Worm (Caenorhabditis elegans) whole organism, young adult: ENCODE data around the gene clec-205.

Experiments
- B0019.2 ChIP-seq: fragments of 200-800 bp; sonication (Bioruptor generic); conservative IDR thresholded peaks from 2 replicates; pipeline ENCODE4 v1.3.6; 2022; ENCODE audit warnings: missing genetic modification reagents, missing genetic modification characterization, missing compliant biosample characterization
- B0336.3 ChIP-seq: fragments of 200-800 bp; sonication (Bioruptor generic); IDR thresholded peaks from 2 replicates; pipeline ENCODE4 v1.3.6; 2022; ENCODE audit warnings: missing genetic modification characterization, missing compliant biosample characterization
- D2030.7 ChIP-seq: fragments of 200-800 bp; sonication (Bioruptor generic); IDR thresholded peaks from 2 replicates; pipeline ENCODE4 v1.3.6; 2022; ENCODE audit warnings: missing genetic modification reagents, missing genetic modification characterization, missing compliant biosample characterization
- F33H1.4 ChIP-seq: fragments of 200-800 bp; sonication (Bioruptor generic); IDR thresholded peaks from 2 replicates; pipeline ENCODE4 v1.3.6; 2022; ENCODE audit warnings: missing genetic modification reagents, missing genetic modification characterization, missing compliant biosample characterization
- F52B5.7 ChIP-seq: sonication (generic microtip); optimal IDR thresholded peaks from 2 replicates; lab custom pipeline; 2016; ENCODE audit warnings: mild to moderate bottlenecking, missing genetic modification characterization, missing compliant biosample characterization
- T07F8.4 ChIP-seq: sonication (generic microtip); optimal IDR thresholded peaks from 2 replicates; lab custom pipeline; 2016; ENCODE audit warnings: mild to moderate bottlenecking, missing genetic modification characterization, moderate library complexity, missing compliant biosample characterization
- Y53G8AR.9 ChIP-seq: fragments of 200-800 bp; sonication (Bioruptor generic); conservative IDR thresholded peaks from 2 replicates; pipeline ENCODE4 v1.3.6; 2022; ENCODE audit warnings: missing genetic modification reagents, missing genetic modification characterization, missing compliant biosample characterization
- Y79H2A.3 ChIP-seq: fragments of 200-800 bp; sonication (Bioruptor generic); conservative IDR thresholded peaks from 2 replicates; pipeline ENCODE4 v1.3.6; 2022; ENCODE audit warnings: missing genetic modification reagents, missing genetic modification characterization, missing compliant biosample characterization
- ama-1 ChIP-seq, 3 experiments: fragments of 150-350 bp in 1 of 3; sonication (generic microtip) in 2 of 3; optimal IDR thresholded peaks; 2 replicates each; lab custom pipeline; 2014 to 2018; ENCODE audit warnings: missing biosample characterization in 2 of 3, missing genetic modification characterization in 2 of 3, missing genetic modification reagents in 2 of 3
- ccch-3 ChIP-seq: fragments of 200-800 bp; sonication (Bioruptor generic); optimal IDR thresholded peaks from 2 replicates; lab custom pipeline; 2018; ENCODE audit warnings: mild to moderate bottlenecking, missing genetic modification characterization, missing compliant biosample characterization
- cebp-1 ChIP-seq, 2 experiments: fragments of 200-800 bp in 1 of 2; sonication (Bioruptor generic) in 1 of 2; sonication (generic microtip) in 1 of 2; IDR thresholded peaks in 1 of 2; optimal IDR thresholded peaks in 1 of 2; 2 replicates each; pipeline versions ENCODE4 v1.3.6 to Lab custom; 2017 to 2022; ENCODE audit warnings: missing compliant biosample characterization in 2 of 2, missing genetic modification characterization in 2 of 2, mild to moderate bottlenecking in 1 of 2, missing genetic modification reagents in 1 of 2, moderate library complexity in 1 of 2
- ceh-40 ChIP-seq: fragments of 200-800 bp; sonication (Bioruptor generic); IDR thresholded peaks from 2 replicates; pipeline ENCODE4 v1.3.6; 2022; ENCODE audit warnings: missing genetic modification characterization, missing compliant biosample characterization
- ceh-79 ChIP-seq: sonication (generic microtip); optimal IDR thresholded peaks from 2 replicates; lab custom pipeline; 2017; ENCODE audit warnings: mild to moderate bottlenecking, missing genetic modification characterization, missing compliant biosample characterization
- dox-1 ChIP-seq: fragments of 200-800 bp; sonication (Bioruptor generic); IDR thresholded peaks from 2 replicates; pipeline ENCODE4 v1.3.6; 2022; ENCODE audit warnings: missing genetic modification reagents, missing genetic modification characterization, missing compliant biosample characterization
- dpff-1 ChIP-seq: sonication (generic microtip); optimal IDR thresholded peaks from 2 replicates; lab custom pipeline; 2017; ENCODE audit warnings: mild to moderate bottlenecking, missing genetic modification characterization, missing compliant biosample characterization
- egl-18 ChIP-seq: fragments of 200-800 bp; sonication (Bioruptor generic); IDR thresholded peaks from 2 replicates; pipeline ENCODE4 v1.3.6; 2022; ENCODE audit warnings: missing genetic modification reagents, missing genetic modification characterization, missing compliant biosample characterization
- egrh-3 ChIP-seq: fragments of 200-800 bp; sonication (Bioruptor generic); IDR thresholded peaks from 2 replicates; pipeline ENCODE4 v1.3.6; 2022; ENCODE audit warnings: missing genetic modification reagents, missing genetic modification characterization, missing compliant biosample characterization
- ekl-4 ChIP-seq: fragments of 200-800 bp; sonication (Bioruptor generic); IDR thresholded peaks from 2 replicates; pipeline ENCODE4 v1.3.6; 2022; ENCODE audit warnings: missing genetic modification reagents, missing genetic modification characterization, missing compliant biosample characterization
- him-1 ChIP-seq: sonication (generic microtip); optimal IDR thresholded peaks from 2 replicates; lab custom pipeline; 2016; ENCODE audit warnings: missing genotype, missing genetic modification reagents, missing genetic modification characterization, missing compliant biosample characterization
- hsf-1 ChIP-seq: fragments of 200-800 bp; sonication (Bioruptor generic); IDR thresholded peaks from 2 replicates; pipeline ENCODE4 v1.3.6; 2022; ENCODE audit warnings: missing genetic modification reagents, missing genetic modification characterization, missing compliant biosample characterization
- lin-26 ChIP-seq: fragments of 200-800 bp; sonication (Bioruptor generic); IDR thresholded peaks from 2 replicates; pipeline ENCODE4 v1.3.6; 2022; ENCODE audit warnings: missing genetic modification reagents, missing genetic modification characterization, missing compliant biosample characterization
- lin-35 ChIP-seq, 3 experiments: fragments of 150-350 bp in 2 of 3; sonication (generic microtip) in 1 of 3; optimal IDR thresholded peaks; 2 replicates each; lab custom pipeline; 2014 to 2018; ENCODE audit warnings: missing biosample characterization in 3 of 3, missing genetic modification characterization in 3 of 3, missing genetic modification reagents in 3 of 3
- lin-54 ChIP-seq: fragments of 200-800 bp; sonication (Bioruptor generic); optimal IDR thresholded peaks from 2 replicates; lab custom pipeline; 2018; ENCODE audit warnings: mild to moderate bottlenecking, missing genetic modification characterization, missing compliant biosample characterization
- lir-1 ChIP-seq: fragments of 200-800 bp; sonication (Bioruptor generic); conservative IDR thresholded peaks from 2 replicates; pipeline ENCODE4 v1.3.6; 2022; ENCODE audit warnings: missing genetic modification reagents, missing genetic modification characterization, missing compliant biosample characterization
- madf-6 ChIP-seq: fragments of 200-800 bp; sonication (Bioruptor generic); IDR thresholded peaks from 2 replicates; pipeline ENCODE4 v1.3.6; 2022; ENCODE audit warnings: missing genetic modification reagents, missing genetic modification characterization, missing compliant biosample characterization
- mel-28 ChIP-seq: sonication (generic microtip); optimal IDR thresholded peaks from 2 replicates; lab custom pipeline; 2016; ENCODE audit warnings: borderline replicate concordance, mild to moderate bottlenecking, missing genetic modification characterization, missing compliant biosample characterization
- mes-4 ChIP-seq: sonication (generic microtip); optimal IDR thresholded peaks from 2 replicates; lab custom pipeline; 2016; ENCODE audit warnings: missing genotype, missing genetic modification characterization, missing compliant biosample characterization
- nfya-1 ChIP-seq: sonication (generic microtip); optimal IDR thresholded peaks from 2 replicates; lab custom pipeline; 2017; ENCODE audit warnings: antibody characterized with exemption, missing compliant biosample characterization, missing genetic modification characterization, borderline replicate concordance; ENCODE audit not compliant: insufficient read depth
- nfyb-1 ChIP-seq: fragments of 200-800 bp; sonication (Bioruptor generic); IDR thresholded peaks from 2 replicates; pipeline ENCODE4 v1.3.6; 2022; ENCODE audit warnings: missing genetic modification reagents, missing genetic modification characterization, missing compliant biosample characterization
- pha-4 ChIP-seq: fragments of 150-350 bp; sonication (generic microtip); optimal IDR thresholded peaks from 2 replicates; lab custom pipeline; 2014; ENCODE audit warnings: missing biosample characterization, missing genetic modification reagents, missing genetic modification characterization
- sdz-38 ChIP-seq: sonication (generic microtip); optimal IDR thresholded peaks from 2 replicates; lab custom pipeline; 2016; ENCODE audit warnings: missing genotype, missing genetic modification characterization, missing compliant biosample characterization
- tbp1 ChIP-seq: fragments of 200-800 bp; sonication (Bioruptor generic); optimal IDR thresholded peaks from 2 replicates; lab custom pipeline; 2018; ENCODE audit warnings: mild to moderate bottlenecking, missing genetic modification characterization, missing compliant biosample characterization
- ztf-18 ChIP-seq: sonication (generic microtip); optimal IDR thresholded peaks from 2 replicates; lab custom pipeline; 2016; ENCODE audit warnings: missing genotype, mild to moderate bottlenecking, missing genetic modification characterization, missing compliant biosample characterization
- ztf-22 ChIP-seq: fragments of 200-800 bp; sonication (Bioruptor generic); optimal IDR thresholded peaks from 2 replicates; lab custom pipeline; 2018; ENCODE audit warnings: mild to moderate bottlenecking, missing genetic modification characterization, moderate library complexity, missing compliant biosample characterization

Gene clec-205

ce11 chrV:1779994-1780393 is 19.3 kb downstream of the clec-205 start:
- TF ChIP-seq nfyb-1 (GFP tag; lab: Robert Waterston, UW) (peak; percentile 58; the same call in 1 of the 2 replicates), F52B5.7 (no peak)
- TF ChIP-seq, all 124 proteins: peak for 1

DNA sequence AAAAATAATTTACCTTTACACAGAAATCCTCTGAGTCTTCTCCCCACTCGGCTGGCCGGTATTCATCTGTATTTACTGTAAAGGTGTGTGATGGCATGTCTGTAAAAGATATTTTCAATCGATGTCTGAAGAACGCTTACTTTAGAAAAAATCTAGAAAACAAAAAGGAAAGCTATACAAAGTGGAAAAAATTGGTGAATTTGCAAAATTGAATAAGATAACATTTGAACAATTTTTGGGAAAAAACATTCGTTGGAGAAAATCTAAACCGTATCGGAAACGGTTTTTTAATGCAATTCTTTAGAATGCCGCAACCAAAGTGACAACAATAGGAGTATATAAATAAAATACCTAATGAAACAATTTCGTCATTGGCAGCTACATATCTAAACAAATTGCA is 21.2 kb downstream of the clec-205 start, which contains the start of gene F36H9.5:
Gene F36H9.5, minus strand, starts transcription at position 101 of the 400 bp plus-strand sequence.
- TF ChIP-seq nfya-1 (tag; lab: Kevin White, UChicago), result no peak
- no peak for TF ChIP-seq tbp1 (GFP tag; lab: Kevin White, UChicago)
- TF ChIP-seq ekl-4 (GFP tag; lab: Robert Waterston, UW), result no peak
- TF ChIP-seq ccch-3 (GFP tag; lab: Kevin White, UChicago), result no peak
- TF ChIP-seq lin-54 (GFP tag; lab: Kevin White, UChicago), result no peak
- TF ChIP-seq mel-28 (tag; lab: Kevin White, UChicago), result no peak
- TF ChIP-seq Y53G8AR.9 (GFP tag; lab: Robert Waterston, UW), result no peak
- TF ChIP-seq B0019.2 (GFP tag; lab: Robert Waterston, UW), result no peak
- TF ChIP-seq T07F8.4, result no peak
- TF ChIP-seq ceh-40 (GFP tag; lab: Robert Waterston, UW), result no peak
- no peak for TF ChIP-seq D2030.7 (GFP tag; lab: Robert Waterston, UW)
- TF ChIP-seq dpff-1 (tag; lab: Kevin White, UChicago), result no peak
- no peak for TF ChIP-seq lin-35 (GFP tag; optimal IDR thresholded peaks at IDR 0.05; lab: Kevin White, UChicago)
- TF ChIP-seq Y79H2A.3 (GFP tag; lab: Robert Waterston, UW), result no peak
- no peak for TF ChIP-seq him-1 (tag; lab: Kevin White, UChicago)
- TF ChIP-seq ztf-18, result no peak
- no peak for TF ChIP-seq ama-1 (optimal IDR thresholded peaks at IDR 0.05; lab: Kevin White, UChicago)
- TF ChIP-seq ama-1 (GFP tag; optimal IDR thresholded peaks at IDR 0.05; lab: Kevin White, UChicago), result no peak

ce11 chrV:1788157-1788556 is 27.5 kb downstream of the clec-205 start, which contains the start of gene F36H9.2:
TSS of gene F36H9.2 (plus strand) at chrV:1788457.
- TF ChIP-seq egrh-3 (GFP tag; lab: Robert Waterston, UW) (no peak), lin-26 (GFP tag; lab: Robert Waterston, UW) (no peak), sdz-38 (no peak), hsf-1 (GFP tag; lab: Robert Waterston, UW) (no peak), ccch-3 (GFP tag; lab: Kevin White, UChicago) (no peak), B0336.3 (GFP tag; lab: Robert Waterston, UW) (no peak), lir-1 (no peak), F33H1.4 (no peak), cebp-1 (GFP tag; IDR thresholded peaks at IDR 0.05; lab: Robert Waterston, UW) (no peak), cebp-1 (tag; optimal IDR thresholded peaks at IDR 0.05; lab: Kevin White, UChicago) (no peak), dox-1 (no peak), lin-54 (GFP tag; lab: Kevin White, UChicago) (no peak), ztf-22 (GFP tag; lab: Kevin White, UChicago) (no peak), pha-4 (tag; lab: Kevin White, UChicago) (no peak), mes-4 (no peak), ceh-79 (no peak), T07F8.4 (no peak), Y53G8AR.9 (GFP tag; lab: Robert Waterston, UW) (no peak), egl-18 (GFP tag; lab: Robert Waterston, UW) (no peak), madf-6 (GFP tag; lab: Robert Waterston, UW) (no peak)
